Fruit fly (Drosophila melanogaster): ENCODE results near the gene Remo.
A peak's percentile ranks its signal among the peaks of the same experiment; 100 is the strongest.

Remo gene

DNA sequence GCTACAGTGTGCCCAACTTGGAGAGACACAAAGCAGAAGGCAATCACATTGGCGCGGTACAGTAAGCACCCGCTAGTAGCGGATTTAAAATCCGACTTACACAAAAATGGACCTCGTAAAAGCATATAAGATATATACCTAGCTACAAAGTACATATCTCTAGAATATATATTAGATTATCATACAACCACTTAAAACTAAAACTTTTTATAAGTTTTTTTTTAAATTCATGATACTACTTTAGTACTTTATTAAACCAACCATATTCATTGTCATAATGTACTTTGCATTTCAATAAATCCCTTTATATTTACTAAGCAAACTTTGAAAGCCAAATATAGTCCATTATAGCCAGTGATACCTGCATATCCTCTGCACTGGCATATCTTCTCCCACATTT, 12.7 kb upstream of the Remo start (continued):
- TF ChIP-seq fkh (GFP tag; optimal IDR thresholded peaks at IDR 0.05) (no peak), CG7368 (GFP tag; optimal IDR thresholded peaks at IDR 0.05) (peak; percentile 61), Hr39 (GFP tag; optimal IDR thresholded peaks at IDR 0.05) (peak; percentile 31), CG11902 (GFP tag; optimal IDR thresholded peaks at IDR 0.05) (peak; percentile 60), CG6276 (GFP tag; optimal IDR thresholded peaks at IDR 0.05) (peak; percentile 33), CG11762 (GFP tag; optimal IDR thresholded peaks at IDR 0.05; ENCODE audit: insufficient read depth) (peak; percentile 73), spab (GFP tag; optimal IDR thresholded peaks at IDR 0.05) (peak; percentile 66), CG6792 (GFP tag; optimal IDR thresholded peaks at IDR 0.05) (peak; percentile 72)

DNA sequence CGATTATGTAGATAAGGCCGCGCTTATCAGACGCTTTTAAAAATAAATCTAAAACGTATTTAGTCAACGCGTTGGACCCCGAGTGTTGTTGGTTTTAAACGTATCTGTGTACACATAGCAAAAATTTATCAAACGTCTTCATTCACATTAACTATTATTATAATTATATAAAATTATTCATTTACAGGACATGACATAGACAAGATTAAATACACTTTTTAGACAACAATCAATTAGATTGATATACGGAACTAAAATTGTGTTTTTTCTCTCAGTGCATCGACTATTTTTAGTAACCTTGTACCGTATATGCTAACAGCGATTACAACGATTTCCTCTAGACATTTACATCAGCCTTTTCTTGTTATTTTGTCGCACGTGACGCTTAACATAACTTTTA, 11.1 kb upstream of the Remo start:
- TF ChIP-seq CG6792 (GFP tag; optimal IDR thresholded peaks at IDR 0.05) (peak; percentile 40), Ets96B (tag; optimal IDR thresholded peaks at IDR 0.05) (peak; percentile 40), Smox (GFP tag; optimal IDR thresholded peaks at IDR 0.05) (peak; percentile 10), Eip75B (GFP tag; optimal IDR thresholded peaks at IDR 0.05) (no peak), CG3919 (GFP tag; optimal IDR thresholded peaks at IDR 0.05) (peak; percentile 25), Sox102F (GFP tag; optimal IDR thresholded peaks at IDR 0.05) (no peak), CG10669 (GFP tag; optimal IDR thresholded peaks at IDR 0.05) (peak; percentile 40), spab (GFP tag; optimal IDR thresholded peaks at IDR 0.05) (peak; percentile 25), CG10631 (GFP tag; optimal IDR thresholded peaks at IDR 0.05) (peak; percentile 63), esn (GFP tag; optimal IDR thresholded peaks at IDR 0.05) (peak; percentile 29), CG6163 (GFP tag; IDR thresholded peaks at IDR 0.05) (peak; percentile 52), pdm3 (GFP tag; optimal IDR thresholded peaks at IDR 0.05) (peak; percentile 10), CG15336 (GFP tag; IDR thresholded peaks at IDR 0.05) (peak; percentile 73), CG16779 (tag; optimal IDR thresholded peaks at IDR 0.05) (no peak), Lpt (GFP tag; optimal IDR thresholded peaks at IDR 0.05) (peak; percentile 22), fd59A (GFP tag; optimal IDR thresholded peaks at IDR 0.05) (peak; percentile 9), CG31627 (GFP tag; optimal IDR thresholded peaks at IDR 0.05) (no peak), CG6808 (GFP tag; optimal IDR thresholded peaks at IDR 0.05) (peak; percentile 44), CG11902 (GFP tag; optimal IDR thresholded peaks at IDR 0.05) (peak; percentile 15), CG32006 (GFP tag; optimal IDR thresholded peaks at IDR 0.05) (peak; percentile 65), ss (GFP tag; optimal IDR thresholded peaks at IDR 0.05) (peak; percentile 13 to 26), salr (GFP tag; optimal IDR thresholded peaks at IDR 0.05) (peak in 1 of 2 experiments; percentile 22), Met (GFP tag; optimal IDR thresholded peaks at IDR 0.05) (no peak), topi (GFP tag; optimal IDR thresholded peaks at IDR 0.05) (peak; percentile 45), CG34406 (GFP tag; optimal IDR thresholded peaks at IDR 0.05) (peak; percentile 49), svp (GFP tag) (peak; percentile 37), Eip93F (GFP tag; optimal IDR thresholded peaks at IDR 0.05) (no peak), CG3032 (tag; optimal IDR thresholded peaks at IDR 0.05) (peak; percentile 46), eg (GFP tag; IDR thresholded peaks at IDR 0.05) (peak; percentile 64), Eip78C (GFP tag) (peak; percentile 79), CG6276 (GFP tag; optimal IDR thresholded peaks at IDR 0.05) (peak; percentile 27), cyc (GFP tag; optimal IDR thresholded peaks at IDR 0.05) (no peak), CG8119 (GFP tag; IDR thresholded peaks at IDR 0.05) (peak; percentile 66; the same call in 2 of the 3 replicates), Hr38 (GFP tag; optimal IDR thresholded peaks at IDR 0.05) (no peak), Gug (GFP tag; IDR thresholded peaks at IDR 0.05) (no peak), dsx (GFP tag; optimal IDR thresholded peaks at IDR 0.05; ENCODE audit: poor library complexity, severe bottlenecking) (peak; percentile 42), fkh (GFP tag; optimal IDR thresholded peaks at IDR 0.05) (peak; percentile 7), CG9139 (GFP tag; optimal IDR thresholded peaks at IDR 0.05) (no peak), net (GFP tag; optimal IDR thresholded peaks at IDR 0.05) (peak; percentile 25), CG7368 (GFP tag; optimal IDR thresholded peaks at IDR 0.05) (peak; percentile 34), vri (GFP tag; optimal IDR thresholded peaks at IDR 0.05) (no peak), Hr4 (GFP tag; optimal IDR thresholded peaks at IDR 0.05) (peak; percentile 32), CG1621 (tag; optimal IDR thresholded peaks at IDR 0.05) (peak; percentile 32), Blimp-1 (GFP tag; optimal IDR thresholded peaks at IDR 0.05) (no peak), CG8319 (GFP tag; optimal IDR thresholded peaks at IDR 0.05) (peak; percentile 4), Hr39 (GFP tag; optimal IDR thresholded peaks at IDR 0.05) (peak; percentile 8), Sox14 (GFP tag; optimal IDR thresholded peaks at IDR 0.05) (no peak), acj6 (GFP tag; optimal IDR thresholded peaks at IDR 0.05) (peak; percentile 42)
